Fruit fly (Drosophila melanogaster) Kc167 (cell line): ENCODE measurements around the gene CG14115.

ENCODE experiments used
- h ChIP-seq: fragments of >200 bp; optimal IDR thresholded peaks from 3 replicates; lab custom pipeline; 2018; ENCODE audit warnings: missing external identifiers
- psq ChIP-seq: fragments of >200 bp; optimal IDR thresholded peaks from 2 replicates; lab custom pipeline; 2017; ENCODE audit warnings: missing external identifiers

- TF ChIP-seq psq (lab: Kevin White, UChicago) (no peak), h (no peak)
Measured at dm6 chr3L:13083432-13083831, 22.2 kb upstream of the CG14115 start.
